Fruit fly (Drosophila melanogaster) whole organism, embryonic: ENCODE measurements around the gene FBXO11.

Experiments used
- ATbp ChIP-seq: fragments of 200-800 bp; sonication (Bioruptor generic); optimal IDR thresholded peaks from 2 replicates; lab custom pipeline; 2017; ENCODE audit warnings: missing biosample characterization, mild to moderate bottlenecking, missing genetic modification characterization, missing genetic modification reagents
- Atf3 ChIP-seq: fragments of 200-800 bp; sonication (Bioruptor generic); optimal IDR thresholded peaks from 3 replicates; lab custom pipeline; 2016; ENCODE audit warnings: missing biosample characterization, missing genetic modification characterization
- Awh ChIP-seq: fragments of 200-800 bp; sonication (Bioruptor generic); IDR thresholded peaks from 2 replicates; pipeline ENCODE4, ENCODE4 v1.3.6; 2022; ENCODE audit warnings: missing biosample characterization, missing genetic modification characterization
- CG11695 ChIP-seq: fragments of 200-800 bp; sonication (Bioruptor generic); IDR thresholded peaks from 3 replicates; pipeline ENCODE4 v1.3.6; 2022; ENCODE audit warnings: missing biosample characterization, missing genetic modification characterization
- CG12299 ChIP-seq: fragments of 200-800 bp; sonication (Bioruptor generic); optimal IDR thresholded peaks from 2 replicates; lab custom pipeline; 2018; ENCODE audit warnings: missing biosample characterization, mild to moderate bottlenecking, missing genetic modification characterization
- CG1233 ChIP-seq: fragments of 200-800 bp; sonication (Bioruptor generic); optimal IDR thresholded peaks from 4 replicates; lab custom pipeline; 2018; ENCODE audit warnings: missing biosample characterization, mild to moderate bottlenecking, missing genetic modification characterization
- CG12659 ChIP-seq: fragments of 200-800 bp; sonication (Bioruptor generic); optimal IDR thresholded peaks from 3 replicates; lab custom pipeline; 2017; ENCODE audit warnings: mild to moderate bottlenecking, missing biosample characterization, missing genetic modification reagents, missing genetic modification characterization
- CG13624 ChIP-seq: fragments of 200-800 bp; sonication (Bioruptor generic); optimal IDR thresholded peaks from 2 replicates; lab custom pipeline; 2016; ENCODE audit warnings: missing biosample characterization, missing genetic modification characterization
- CG18476 ChIP-seq: fragments of 200-800 bp; sonication (Bioruptor generic); optimal IDR thresholded peaks from 2 replicates; lab custom pipeline; 2016; ENCODE audit warnings: missing biosample characterization, mild to moderate bottlenecking, missing genetic modification characterization
- CG30431 ChIP-seq: fragments of 200-800 bp; sonication (Bioruptor generic); optimal IDR thresholded peaks from 2 replicates; lab custom pipeline; 2017; ENCODE audit warnings: missing biosample characterization, missing genetic modification characterization
- CG32772 ChIP-seq: fragments of 200-800 bp; sonication (Bioruptor generic); IDR thresholded peaks from 2 replicates; pipeline ENCODE4 v1.3.6; 2022; ENCODE audit warnings: missing biosample characterization, missing genetic modification characterization
- CG34422 ChIP-seq: fragments of 200-800 bp; sonication (Bioruptor generic); IDR thresholded peaks from 3 replicates; pipeline ENCODE4 v1.3.6; 2022; ENCODE audit warnings: missing biosample characterization, missing genetic modification characterization
- CG4854 ChIP-seq: fragments of 200-800 bp; sonication (Bioruptor generic); optimal IDR thresholded peaks from 2 replicates; lab custom pipeline; 2016; ENCODE audit warnings: missing biosample characterization, missing genetic modification characterization, inconsistent platforms
- CG6683 ChIP-seq: fragments of 200-800 bp; sonication (Bioruptor generic); optimal IDR thresholded peaks from 2 replicates; lab custom pipeline; 2017; ENCODE audit warnings: missing biosample characterization, mild to moderate bottlenecking, missing genetic modification characterization, missing genetic modification reagents
- CG8089 ChIP-seq: fragments of 200-800 bp; sonication (Bioruptor generic); optimal IDR thresholded peaks from 3 replicates; lab custom pipeline; 2016; ENCODE audit warnings: missing biosample characterization, missing genetic modification characterization
- CG9932 ChIP-seq: fragments of 200-800 bp; sonication (Bioruptor generic); IDR thresholded peaks from 2 replicates; pipeline ENCODE4 v1.3.6; 2022; ENCODE audit warnings: missing biosample characterization, missing genetic modification characterization
- Drgx ChIP-seq: fragments of 200-800 bp; sonication (Bioruptor generic); IDR thresholded peaks from 2 replicates; pipeline ENCODE4 v1.3.6; 2022; ENCODE audit warnings: missing biosample characterization, missing genetic modification characterization
- Eip74EF ChIP-seq, 2 experiments: fragments of 200-800 bp in 1 of 2; fragments of >200 bp in 1 of 2; sonication (Bioruptor generic) in 1 of 2; optimal IDR thresholded peaks; 2 replicates each; lab custom pipeline; 2017 to 2019; ENCODE audit warnings: missing biosample characterization in 2 of 2, missing genetic modification characterization in 2 of 2, mild to moderate bottlenecking in 1 of 2, moderate library complexity in 1 of 2
- H15 ChIP-seq: fragments of 200-800 bp; sonication (Bioruptor generic); IDR thresholded peaks from 3 replicates; pipeline ENCODE4 v1.3.6; 2022; ENCODE audit warnings: missing biosample characterization, missing genetic modification characterization
- HmgD ChIP-seq: fragments of 200-800 bp; sonication (Bioruptor generic); optimal IDR thresholded peaks from 3 replicates; lab custom pipeline; 2016; ENCODE audit warnings: missing biosample characterization, missing genetic modification characterization
- Kr ChIP-seq: fragments of 200-800 bp; sonication (Bioruptor generic); optimal IDR thresholded peaks from 2 replicates; lab custom pipeline; 2017; ENCODE audit warnings: missing biosample characterization, mild to moderate bottlenecking, missing genetic modification characterization
- Lpt ChIP-seq: fragments of >200 bp; optimal IDR thresholded peaks from 2 replicates; lab custom pipeline; 2018; ENCODE audit warnings: missing biosample characterization, missing genetic modification characterization
- MBD-R2 ChIP-seq: fragments of 200-800 bp; sonication (Bioruptor generic); IDR thresholded peaks from 2 replicates; pipeline ENCODE4 v1.3.6; 2022; ENCODE audit warnings: missing biosample characterization, missing genetic modification characterization
- Med ChIP-seq: fragments of 200-800 bp; sonication (Bioruptor generic); peaks from one replicate; lab custom pipeline; 2016; ENCODE audit warnings: missing biosample characterization, missing genetic modification characterization, mild to moderate bottlenecking, inconsistent platforms, moderate library complexity
- Side ChIP-seq: fragments of 200-800 bp; sonication (Bioruptor generic); optimal IDR thresholded peaks from 2 replicates; lab custom pipeline; 2016; ENCODE audit warnings: missing biosample characterization, missing genetic modification characterization
- Sin3A ChIP-seq: fragments of >200 bp; optimal IDR thresholded peaks from 2 replicates; lab custom pipeline; 2018
- al ChIP-seq: fragments of 200-800 bp; sonication (Bioruptor generic); IDR thresholded peaks from 2 replicates; pipeline ENCODE4 v1.3.6; 2022; ENCODE audit warnings: missing biosample characterization, missing genetic modification characterization
- ato ChIP-seq: fragments of 200-800 bp; sonication (Bioruptor generic); IDR thresholded peaks from 2 replicates; pipeline ENCODE4 v1.3.6; 2022; ENCODE audit warnings: missing biosample characterization, missing genetic modification characterization; ENCODE audit not compliant: partially characterized antibody
- bcd ChIP-seq: fragments of 200-800 bp; sonication (Bioruptor generic); optimal IDR thresholded peaks from 2 replicates; lab custom pipeline; 2017; ENCODE audit warnings: missing biosample characterization, mild to moderate bottlenecking, missing genetic modification characterization
- ci ChIP-seq: fragments of 200-800 bp; sonication (Bioruptor generic); IDR thresholded peaks from 3 replicates; pipeline ENCODE4 v1.3.6; 2022; ENCODE audit warnings: missing biosample characterization, missing genetic modification characterization
- cwo ChIP-seq: fragments of 200-800 bp; sonication (Bioruptor generic); optimal IDR thresholded peaks from 3 replicates; lab custom pipeline; 2017; ENCODE audit warnings: missing biosample characterization, missing genetic modification characterization, mild to moderate bottlenecking, moderate library complexity, missing genetic modification reagents
- dysf ChIP-seq: fragments of 200-800 bp; sonication (Bioruptor generic); IDR thresholded peaks from 3 replicates; pipeline ENCODE4 v1.3.6; 2022; ENCODE audit warnings: missing biosample characterization, missing genetic modification characterization
- fd96Cb ChIP-seq: fragments of 200-800 bp; sonication (Bioruptor generic); optimal IDR thresholded peaks from 2 replicates; lab custom pipeline; 2018; ENCODE audit warnings: missing biosample characterization, mild to moderate bottlenecking, missing genetic modification characterization, moderate library complexity
- gem ChIP-seq: fragments of 200-800 bp; sonication (Bioruptor generic); optimal IDR thresholded peaks from 2 replicates; lab custom pipeline; 2019; ENCODE audit warnings: missing biosample characterization, mild to moderate bottlenecking, missing genetic modification characterization, moderate library complexity
- hbn ChIP-seq: fragments of 200-800 bp; sonication (Bioruptor generic); IDR thresholded peaks from 2 replicates; pipeline ENCODE4 v1.3.6; 2022; ENCODE audit warnings: missing biosample characterization, missing genetic modification characterization; ENCODE audit not compliant: partially characterized antibody
- hkb ChIP-seq, 2 experiments: fragments of 200-800 bp in 1 of 2; fragments of >200 bp in 1 of 2; sonication (Bioruptor generic) in 1 of 2; IDR thresholded peaks in 1 of 2; optimal IDR thresholded peaks in 1 of 2; 2 replicates each; pipeline versions ENCODE4 v1.3.6 to Lab custom; 2017 to 2022; ENCODE audit warnings: missing biosample characterization in 1 of 2, missing genetic modification characterization in 1 of 2
- insv ChIP-seq, 2 experiments: fragments of 200-800 bp; sonication (Bioruptor generic); optimal IDR thresholded peaks; 3 replicates each; lab custom pipeline; 2016 to 2018; ENCODE audit warnings: missing biosample characterization in 2 of 2, missing genetic modification characterization in 2 of 2
- lola ChIP-seq, 3 experiments: fragments of >200 bp in 2 of 3; fragments of 200-800 bp in 1 of 3; sonication (Bioruptor generic) in 1 of 3; optimal IDR thresholded peaks; 2 replicates each; lab custom pipeline; 2017 to 2019; ENCODE audit warnings: missing biosample characterization in 3 of 3, missing genetic modification characterization in 3 of 3, mild to moderate bottlenecking in 1 of 3, moderate library complexity in 1 of 3
- lov ChIP-seq, 2 experiments: fragments of 200-800 bp in 1 of 2; fragments of >200 bp in 1 of 2; sonication (Bioruptor generic) in 1 of 2; IDR thresholded peaks in 1 of 2; optimal IDR thresholded peaks in 1 of 2; 2 replicates in 1 of 2; 3 replicates in 1 of 2; pipeline versions ENCODE4 v1.3.6 to Lab custom; 2017 to 2022; ENCODE audit warnings: missing biosample characterization in 1 of 2, missing genetic modification characterization in 1 of 2
- maf-S ChIP-seq: fragments of 200-800 bp; sonication (Bioruptor generic); optimal IDR thresholded peaks from 2 replicates; lab custom pipeline; 2016; ENCODE audit warnings: missing biosample characterization, missing genetic modification characterization
- mam ChIP-seq: fragments of 200-800 bp; sonication (Bioruptor generic); optimal IDR thresholded peaks from 3 replicates; lab custom pipeline; 2016; ENCODE audit warnings: missing biosample characterization, missing genetic modification characterization
- odd ChIP-seq: fragments of 200-800 bp; sonication (Bioruptor generic); optimal IDR thresholded peaks from 2 replicates; lab custom pipeline; 2017; ENCODE audit warnings: missing biosample characterization, mild to moderate bottlenecking, missing genetic modification characterization
- pb ChIP-seq: fragments of 200-800 bp; sonication (Bioruptor generic); optimal IDR thresholded peaks from 3 replicates; lab custom pipeline; 2016; ENCODE audit warnings: missing biosample characterization, missing genetic modification characterization
- pho ChIP-seq: fragments of 200-800 bp; sonication (Bioruptor generic); optimal IDR thresholded peaks from 2 replicates; lab custom pipeline; 2016; ENCODE audit warnings: missing biosample characterization, missing genetic modification characterization
- run ChIP-seq: fragments of 200-800 bp; sonication (Bioruptor generic); optimal IDR thresholded peaks from 3 replicates; lab custom pipeline; 2018; ENCODE audit warnings: missing biosample characterization, mild to moderate bottlenecking, missing genetic modification characterization
- scrt ChIP-seq: fragments of 200-800 bp; sonication (Bioruptor generic); optimal IDR thresholded peaks from 2 replicates; lab custom pipeline; 2018; ENCODE audit warnings: missing biosample characterization, mild to moderate bottlenecking, missing genetic modification characterization, moderate library complexity
- sens ChIP-seq: fragments of 200-800 bp; sonication (Bioruptor generic); peaks from one replicate; lab custom pipeline; 2016; ENCODE audit warnings: missing biosample characterization, missing genetic modification characterization
- slbo ChIP-seq: fragments of 200-800 bp; sonication (Bioruptor generic); IDR thresholded peaks from 2 replicates; pipeline ENCODE4 v1.3.6; 2022; ENCODE audit warnings: missing biosample characterization, missing genetic modification characterization
- ssp ChIP-seq: fragments of 200-800 bp; sonication (Bioruptor generic); IDR thresholded peaks from 2 replicates; pipeline ENCODE4 v1.3.6; 2022; ENCODE audit warnings: missing biosample characterization, missing genetic modification characterization
- wek ChIP-seq: fragments of 200-800 bp; sonication (Bioruptor generic); optimal IDR thresholded peaks from 3 replicates; lab custom pipeline; 2018; ENCODE audit warnings: missing biosample characterization, mild to moderate bottlenecking, missing genetic modification characterization, moderate library complexity

The FBXO11 gene

DNA sequence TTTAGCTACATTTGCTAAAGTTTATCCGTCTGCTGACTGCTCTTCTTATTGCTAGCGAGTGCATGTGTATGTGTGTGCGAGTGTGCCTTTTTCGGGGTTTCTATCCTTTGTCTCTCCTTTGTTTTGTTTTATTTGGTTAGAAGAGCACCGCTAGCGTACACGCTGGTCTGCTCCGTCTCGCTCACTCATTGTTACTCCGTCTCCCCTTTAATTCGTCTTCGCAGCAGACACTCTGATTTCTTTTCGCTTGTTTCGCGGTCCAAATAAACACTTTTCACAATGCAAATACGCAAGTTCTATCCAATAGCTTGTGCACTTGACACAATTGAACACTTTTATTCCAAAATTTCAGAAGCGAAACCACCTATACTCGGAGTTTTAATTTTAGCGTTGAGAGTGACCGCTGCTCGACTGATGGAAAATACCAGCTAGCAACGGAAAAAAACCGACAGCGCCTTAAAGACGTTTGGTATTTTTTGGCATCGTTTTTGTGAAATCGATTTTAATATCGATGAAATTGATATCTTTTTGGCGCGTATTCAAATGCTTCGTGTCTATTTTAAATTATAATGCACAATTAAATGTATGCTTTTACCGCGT is at the start of gene FBXO11:
Gene FBXO11 (minus strand): TSS at position 423 of the 600 bp plus-strand sequence.
- TF ChIP-seq CG32772 (no peak), CG9932 (no peak), CG12659 (GFP tag; lab: Kevin White, UChicago) (peak; percentile 69), insv (GFP tag; optimal IDR thresholded peaks at IDR 0.05; lab: Kevin White, UChicago) (peak in 1 of 2 experiments; percentile 15), scrt (GFP tag; lab: Kevin White, UChicago) (no peak), CG12299 (tag; lab: Kevin White, UChicago) (no peak), Kr (GFP tag; lab: Kevin White, UChicago) (no peak), CG34422 (GFP tag; lab: Robert Waterston, UW) (peak; percentile 79; the same call in 1 of the 3 replicates), MBD-R2 (GFP tag; lab: Robert Waterston, UW) (peak; percentile 59), Lpt (no peak), odd (GFP tag; lab: Kevin White, UChicago) (no peak), pb (GFP tag; lab: Kevin White, UChicago) (no peak), H15 (no peak), CG6683 (GFP tag; lab: Kevin White, UChicago) (no peak), maf-S (GFP tag; lab: Kevin White, UChicago) (no peak), lov (optimal IDR thresholded peaks at IDR 0.05; lab: Kevin White, UChicago) (no peak), lov (GFP tag; IDR thresholded peaks at IDR 0.05; lab: Robert Waterston, UW) (no peak), fd96Cb (tag; lab: Kevin White, UChicago) (no peak), pho (GFP tag; lab: Kevin White, UChicago) (no peak), CG11695 (GFP tag; lab: Robert Waterston, UW) (no peak), lola (GFP tag; optimal IDR thresholded peaks at IDR 0.05; lab: Kevin White, UChicago) (no peak), sens (GFP tag; lab: Kevin White, UChicago) (peak; percentile 78), ATbp (no peak), wek (GFP tag; lab: Kevin White, UChicago) (peak; percentile 23), CG8089 (GFP tag; lab: Kevin White, UChicago) (no peak), al (no peak), slbo (GFP tag; lab: Robert Waterston, UW) (no peak), HmgD (GFP tag; lab: Kevin White, UChicago) (peak; percentile 75), ci (GFP tag; lab: Robert Waterston, UW) (peak; percentile 8; the same call in 1 of the 3 replicates), gem (tag; lab: Kevin White, UChicago) (no peak), CG13624 (GFP tag; lab: Kevin White, UChicago) (peak; percentile 25), cwo (no peak), bcd (GFP tag; lab: Kevin White, UChicago) (no peak), CG18476 (no peak), hbn (peak; percentile 62), mam (GFP tag; lab: Kevin White, UChicago) (no peak), CG4854 (GFP tag; lab: Kevin White, UChicago) (no peak), CG1233 (GFP tag; lab: Kevin White, UChicago) (no peak), Sin3A (lab: Kevin White, UChicago) (peak; percentile 72), Awh (GFP tag; lab: Robert Waterston, UW) (no peak), Drgx (GFP tag; lab: Robert Waterston, UW) (peak; percentile 76), Atf3 (no peak), CG30431 (GFP tag; lab: Kevin White, UChicago) (no peak), Eip74EF (GFP tag; optimal IDR thresholded peaks at IDR 0.05; lab: Kevin White, UChicago) (no peak), dysf (GFP tag; lab: Robert Waterston, UW) (no peak), Side (no peak), Med (GFP tag; lab: Kevin White, UChicago) (peak; percentile 80), run (peak; percentile 47), ato (0 out of 2 replicates have a peak, but pooled peaks have one; percentile 6), ssp (no peak), hkb (optimal IDR thresholded peaks at IDR 0.05; lab: Kevin White, UChicago) (peak; percentile 72), hkb (GFP tag; IDR thresholded peaks at IDR 0.05; lab: Robert Waterston, UW) (no peak)
